Fruit fly (Drosophila melanogaster) whole organism, embryonic: ENCODE data around the gene Nprl3.

Experiments used
- Antp ChIP-seq: fragments of 200-800 bp; sonication (Bioruptor generic); optimal IDR thresholded peaks from 3 replicates; lab custom pipeline; 2016; ENCODE audit warnings: missing biosample characterization, missing genetic modification characterization
- Atf-2 ChIP-seq: fragments of 200-800 bp; sonication (Bioruptor generic); optimal IDR thresholded peaks from 2 replicates; lab custom pipeline; 2016; ENCODE audit warnings: missing biosample characterization, missing genetic modification characterization
- Bgb ChIP-seq: fragments of 200-800 bp; sonication (Bioruptor generic); IDR thresholded peaks from 2 replicates; pipeline ENCODE4 v1.3.6; 2022; ENCODE audit warnings: missing biosample characterization, missing genetic modification characterization; ENCODE audit not compliant: partially characterized antibody
- CG10366 ChIP-seq: fragments of 200-800 bp; sonication (Bioruptor generic); IDR thresholded peaks from 2 replicates; pipeline ENCODE4 v1.3.6; 2022; ENCODE audit warnings: missing biosample characterization, missing genetic modification characterization
- CG11696 ChIP-seq: fragments of 200-800 bp; sonication (Bioruptor generic); IDR thresholded peaks from 2 replicates; pipeline ENCODE4 v1.3.6; 2022; ENCODE audit warnings: missing biosample characterization, missing genetic modification characterization
- CG17612 ChIP-seq: fragments of 200-800 bp; sonication (Bioruptor generic); IDR thresholded peaks from 2 replicates; pipeline ENCODE4 v1.3.6; 2022; ENCODE audit warnings: missing biosample characterization, missing genetic modification characterization
- CG1792 ChIP-seq: fragments of 200-800 bp; sonication (Bioruptor generic); optimal IDR thresholded peaks from 2 replicates; lab custom pipeline; 2016; ENCODE audit warnings: missing biosample characterization, missing genetic modification characterization
- CG18599 ChIP-seq: fragments of 200-800 bp; sonication (Bioruptor generic); optimal IDR thresholded peaks from 3 replicates; lab custom pipeline; 2017; ENCODE audit warnings: missing biosample characterization, missing genetic modification characterization, mild to moderate bottlenecking, moderate library complexity, missing genetic modification reagents
- CG2202 ChIP-seq: fragments of 200-800 bp; sonication (Bioruptor generic); optimal IDR thresholded peaks from 2 replicates; lab custom pipeline; 2018; ENCODE audit warnings: missing biosample characterization, mild to moderate bottlenecking, missing genetic modification characterization
- CG2889 ChIP-seq: fragments of 200-800 bp; sonication (Bioruptor generic); IDR thresholded peaks from 3 replicates; pipeline ENCODE4 v1.3.6; 2022; ENCODE audit warnings: missing biosample characterization, missing genetic modification characterization
- CG31388 ChIP-seq: fragments of 200-800 bp; sonication (Bioruptor generic); optimal IDR thresholded peaks from 2 replicates; lab custom pipeline; 2016; ENCODE audit warnings: missing biosample characterization, missing genetic modification characterization
- CG33213 ChIP-seq: fragments of 200-800 bp; sonication (Bioruptor generic); optimal IDR thresholded peaks from 3 replicates; lab custom pipeline; 2016; ENCODE audit warnings: missing biosample characterization, missing genetic modification characterization
- CG34422 ChIP-seq: fragments of 200-800 bp; sonication (Bioruptor generic); IDR thresholded peaks from 3 replicates; pipeline ENCODE4 v1.3.6; 2022; ENCODE audit warnings: missing biosample characterization, missing genetic modification characterization
- CG4404 ChIP-seq: fragments of 200-800 bp; sonication (Bioruptor generic); IDR thresholded peaks from 2 replicates; pipeline ENCODE4 v1.3.6; 2022; ENCODE audit warnings: missing biosample characterization, missing genetic modification characterization
- CrebB ChIP-seq: fragments of 200-800 bp; sonication (Bioruptor generic); optimal IDR thresholded peaks from 3 replicates; lab custom pipeline; 2018; ENCODE audit warnings: missing biosample characterization, mild to moderate bottlenecking, missing genetic modification characterization
- Dad ChIP-seq: fragments of 200-800 bp; sonication (Bioruptor generic); optimal IDR thresholded peaks from 3 replicates; lab custom pipeline; 2016; ENCODE audit warnings: missing biosample characterization, missing genetic modification characterization
- Dbx ChIP-seq: fragments of 200-800 bp; sonication (Bioruptor generic); IDR thresholded peaks from 3 replicates; pipeline ENCODE4 v1.3.6; 2022; ENCODE audit warnings: missing biosample characterization, missing genetic modification characterization
- Dfd ChIP-seq, 2 experiments: fragments of >200 bp; optimal IDR thresholded peaks; 2 replicates each; lab custom pipeline; 2017; ENCODE audit warnings: missing biosample characterization in 2 of 2, missing genetic modification characterization in 2 of 2
- Dip3 ChIP-seq: fragments of 200-800 bp; sonication (Bioruptor generic); optimal IDR thresholded peaks from 3 replicates; lab custom pipeline; 2016; ENCODE audit warnings: missing biosample characterization, missing genetic modification characterization
- Fer1 ChIP-seq: fragments of 200-800 bp; sonication (Bioruptor generic); optimal IDR thresholded peaks from 2 replicates; lab custom pipeline; 2017; ENCODE audit warnings: missing biosample characterization, mild to moderate bottlenecking, missing genetic modification characterization
- HHEX ChIP-seq: fragments of 200-800 bp; sonication (Bioruptor generic); optimal IDR thresholded peaks from 3 replicates; lab custom pipeline; 2017; ENCODE audit warnings: missing biosample characterization, mild to moderate bottlenecking, missing genetic modification characterization, missing genetic modification reagents
- Hmx ChIP-seq: fragments of 200-800 bp; sonication (Bioruptor generic); optimal IDR thresholded peaks from 2 replicates; lab custom pipeline; 2016; ENCODE audit warnings: missing biosample characterization, missing genetic modification characterization
- Hr51 ChIP-seq, 2 experiments: fragments of 200-800 bp; sonication (Bioruptor generic); optimal IDR thresholded peaks; 2 replicates in 1 of 2; 3 replicates in 1 of 2; lab custom pipeline; 2016 to 2018; ENCODE audit warnings: missing biosample characterization in 2 of 2, missing genetic modification characterization in 2 of 2, mild to moderate bottlenecking in 1 of 2, moderate library complexity in 1 of 2
- Hr78 ChIP-seq, 2 experiments: fragments of 200-800 bp in 1 of 2; fragments of >200 bp in 1 of 2; sonication (Bioruptor generic) in 1 of 2; optimal IDR thresholded peaks; 2 replicates each; lab custom pipeline; 2017 to 2019; ENCODE audit warnings: missing biosample characterization in 2 of 2, missing genetic modification characterization in 2 of 2, mild to moderate bottlenecking in 1 of 2, moderate library complexity in 1 of 2
- Jarid2 ChIP-seq: fragments of 200-800 bp; sonication (Bioruptor generic); optimal IDR thresholded peaks from 3 replicates; lab custom pipeline; 2017; ENCODE audit warnings: mild to moderate bottlenecking, missing biosample characterization, missing genetic modification reagents, missing genetic modification characterization
- Med ChIP-seq: fragments of 200-800 bp; sonication (Bioruptor generic); peaks from one replicate; lab custom pipeline; 2016; ENCODE audit warnings: missing biosample characterization, missing genetic modification characterization, mild to moderate bottlenecking, inconsistent platforms, moderate library complexity
- Mes4 ChIP-seq: fragments of 200-800 bp; sonication (Bioruptor generic); optimal IDR thresholded peaks from 2 replicates; lab custom pipeline; 2016; ENCODE audit warnings: missing biosample characterization, missing genetic modification characterization
- Rfx ChIP-seq: fragments of 200-800 bp; sonication (Bioruptor generic); IDR thresholded peaks from 2 replicates; pipeline ENCODE4 v1.3.6; 2022; ENCODE audit warnings: missing biosample characterization, missing genetic modification characterization
- Sox102F ChIP-seq: fragments of 200-800 bp; sonication (Bioruptor generic); optimal IDR thresholded peaks from 2 replicates; lab custom pipeline; 2018; ENCODE audit warnings: missing biosample characterization, mild to moderate bottlenecking, missing genetic modification characterization, moderate library complexity
- Trl ChIP-seq, 3 experiments: fragments of >200 bp in 2 of 3; fragments of 200-800 bp in 1 of 3; sonication (Bioruptor generic) in 1 of 3; optimal IDR thresholded peaks; 2 replicates in 1 of 3; 3 replicates in 2 of 3; lab custom pipeline; 2016 to 2017; ENCODE audit warnings: missing biosample characterization in 1 of 3, missing genetic modification characterization in 1 of 3
- YL-1 ChIP-seq: fragments of 200-800 bp; sonication (Bioruptor generic); optimal IDR thresholded peaks from 3 replicates; lab custom pipeline; 2017; ENCODE audit warnings: missing biosample characterization, mild to moderate bottlenecking, missing genetic modification characterization
- ash1 ChIP-seq: fragments of 200-800 bp; sonication (Bioruptor generic); optimal IDR thresholded peaks from 2 replicates; lab custom pipeline; 2018; ENCODE audit warnings: missing biosample characterization, mild to moderate bottlenecking, missing genetic modification characterization
- bsh ChIP-seq, 2 experiments: fragments of 200-800 bp; sonication (Bioruptor generic); optimal IDR thresholded peaks; 2 replicates each; lab custom pipeline; 2017 to 2018; ENCODE audit warnings: mild to moderate bottlenecking in 2 of 2, missing biosample characterization in 2 of 2, missing genetic modification characterization in 2 of 2, moderate library complexity in 1 of 2
- crp ChIP-seq, 2 experiments: fragments of 200-800 bp; sonication (Bioruptor generic); optimal IDR thresholded peaks; 2 replicates in 1 of 2; 3 replicates in 1 of 2; lab custom pipeline; 2017; ENCODE audit warnings: missing biosample characterization in 2 of 2, missing genetic modification characterization in 2 of 2, mild to moderate bottlenecking in 1 of 2, moderate library complexity in 1 of 2
- dpn ChIP-seq, 2 experiments: fragments of 200-800 bp; sonication (Bioruptor generic); optimal IDR thresholded peaks; 3 replicates each; lab custom pipeline; 2016; ENCODE audit warnings: missing biosample characterization in 2 of 2, missing genetic modification characterization in 2 of 2
- ems ChIP-seq: fragments of 200-800 bp; sonication (Bioruptor generic); optimal IDR thresholded peaks from 3 replicates; lab custom pipeline; 2016; ENCODE audit warnings: missing biosample characterization, missing genetic modification characterization
- hbn ChIP-seq: fragments of 200-800 bp; sonication (Bioruptor generic); IDR thresholded peaks from 2 replicates; pipeline ENCODE4 v1.3.6; 2022; ENCODE audit warnings: missing biosample characterization, missing genetic modification characterization; ENCODE audit not compliant: partially characterized antibody
- kay ChIP-seq: fragments of 200-800 bp; sonication (Bioruptor generic); optimal IDR thresholded peaks from 2 replicates; lab custom pipeline; 2016; ENCODE audit warnings: missing biosample characterization, missing genetic modification characterization
- klu ChIP-seq: fragments of 200-800 bp; sonication (Bioruptor generic); IDR thresholded peaks from 2 replicates; pipeline ENCODE4 v1.3.6; 2022; ENCODE audit warnings: missing biosample characterization, missing genetic modification characterization
- nerfin-1 ChIP-seq: fragments of 200-800 bp; sonication (Bioruptor generic); optimal IDR thresholded peaks from 3 replicates; lab custom pipeline; 2019; ENCODE audit warnings: missing biosample characterization, mild to moderate bottlenecking, missing genetic modification characterization, moderate library complexity
- nom ChIP-seq: fragments of 200-800 bp; sonication (Bioruptor generic); optimal IDR thresholded peaks from 2 replicates; lab custom pipeline; 2017; ENCODE audit warnings: missing biosample characterization, missing genetic modification characterization, mild to moderate bottlenecking, moderate library complexity, missing genetic modification reagents
- prd ChIP-seq, 3 experiments: fragments of >200 bp in 2 of 3; fragments of 200-800 bp in 1 of 3; sonication (Bioruptor generic) in 1 of 3; optimal IDR thresholded peaks in 2 of 3; IDR thresholded peaks in 1 of 3; 2 replicates in 2 of 3; 3 replicates in 1 of 3; pipeline versions ENCODE4 v1.3.6 to Lab custom; 2017 to 2022; ENCODE audit warnings: missing biosample characterization in 1 of 3, missing genetic modification characterization in 1 of 3
- sd ChIP-seq: fragments of 200-800 bp; sonication (Bioruptor generic); optimal IDR thresholded peaks from 3 replicates; lab custom pipeline; 2018; ENCODE audit warnings: missing biosample characterization, mild to moderate bottlenecking, missing genetic modification characterization, moderate library complexity
- slbo ChIP-seq: fragments of 200-800 bp; sonication (Bioruptor generic); IDR thresholded peaks from 2 replicates; pipeline ENCODE4 v1.3.6; 2022; ENCODE audit warnings: missing biosample characterization, missing genetic modification characterization
- so ChIP-seq: fragments of 200-800 bp; sonication (Bioruptor generic); IDR thresholded peaks from 3 replicates; pipeline ENCODE4 v1.3.6; 2022; ENCODE audit warnings: missing biosample characterization, missing genetic modification characterization
- tin ChIP-seq: fragments of 200-800 bp; sonication (Bioruptor generic); optimal IDR thresholded peaks from 3 replicates; lab custom pipeline; 2016; ENCODE audit warnings: missing biosample characterization, missing genetic modification characterization
- zfh1 ChIP-seq: fragments of 200-800 bp; sonication (Bioruptor generic); IDR thresholded peaks from 3 replicates; pipeline ENCODE4 v1.3.6; 2022; ENCODE audit warnings: missing biosample characterization, missing genetic modification characterization

Nprl3 gene

DNA sequence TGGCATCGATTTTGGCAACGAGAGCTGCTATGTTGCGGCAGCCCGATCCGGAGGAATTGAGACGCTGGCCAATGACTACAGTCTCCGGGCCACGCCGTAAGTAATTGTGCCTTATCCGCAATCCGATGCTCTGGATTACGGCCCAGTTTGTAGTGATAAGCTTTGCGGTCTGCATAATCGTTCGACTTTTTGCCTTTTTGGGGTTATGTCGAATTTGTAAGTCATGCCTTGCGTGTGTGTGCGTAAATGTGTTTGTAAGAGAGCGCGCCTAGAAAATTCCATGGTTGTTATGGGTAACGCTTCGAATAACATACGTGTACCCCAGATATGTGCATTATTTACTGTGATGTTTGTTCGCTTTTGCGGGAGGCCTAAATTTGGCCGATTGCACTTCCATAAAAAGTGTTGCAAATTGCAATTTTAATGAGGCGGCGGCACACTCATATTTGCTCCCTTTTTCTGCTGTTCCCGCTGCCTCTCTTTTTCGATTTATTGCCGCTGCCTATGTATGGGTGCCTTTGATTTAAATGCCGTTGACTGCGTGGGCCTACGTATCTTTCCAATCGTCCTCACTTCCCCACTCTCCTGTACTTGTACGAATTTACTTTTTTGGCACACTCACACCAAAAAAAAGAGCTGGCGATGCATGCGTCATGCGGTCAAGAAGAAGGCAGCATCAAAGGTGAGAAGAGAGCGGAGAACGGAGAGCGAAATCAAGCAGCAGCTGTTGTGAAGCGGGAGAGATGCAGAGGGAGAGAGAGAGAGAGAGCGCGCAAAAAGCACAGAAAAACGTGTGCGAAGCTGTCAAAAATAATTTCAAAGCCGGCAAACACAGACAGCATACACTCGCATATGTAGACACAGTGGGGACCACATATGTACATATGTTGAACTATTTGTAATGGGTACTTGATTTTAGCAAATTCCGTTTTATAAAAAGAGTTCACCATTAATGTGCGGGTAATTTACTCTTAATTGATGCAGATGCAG is 36.3 kb upstream of the Nprl3 start (continued):
- TF ChIP-seq Hr78 (GFP tag; optimal IDR thresholded peaks at IDR 0.05; lab: Kevin White, UChicago) (no peak), Bgb (GFP tag; lab: Robert Waterston, UW) (no peak), Trl (optimal IDR thresholded peaks at IDR 0.05; lab: Kevin White, UChicago) (peak; percentile 96 to 99), Trl (GFP tag; optimal IDR thresholded peaks at IDR 0.05; lab: Kevin White, UChicago) (peak; percentile 20), Mes4 (GFP tag; lab: Kevin White, UChicago) (no peak), HHEX (no peak), CG18599 (GFP tag; lab: Kevin White, UChicago) (no peak), CG31388 (GFP tag; lab: Kevin White, UChicago) (no peak), CG2889 (GFP tag; lab: Robert Waterston, UW) (no peak), hbn (GFP tag; lab: Robert Waterston, UW) (peak; percentile 42), ash1 (GFP tag; lab: Kevin White, UChicago) (no peak), Hmx (GFP tag; lab: Kevin White, UChicago) (no peak), CG33213 (GFP tag; lab: Kevin White, UChicago) (no peak), Atf-2 (GFP tag; lab: Kevin White, UChicago) (no peak), Dfd (GFP tag; optimal IDR thresholded peaks at IDR 0.05; lab: Kevin White, UChicago) (no peak), dpn (GFP tag; optimal IDR thresholded peaks at IDR 0.05; lab: Kevin White, UChicago) (no peak), CrebB (tag; lab: Kevin White, UChicago) (no peak), nom (peak; percentile 10), slbo (GFP tag; lab: Robert Waterston, UW) (peak; percentile 6; the same call in 1 of the 2 replicates), CG2202 (tag; lab: Kevin White, UChicago) (no peak), Dip3 (GFP tag; lab: Kevin White, UChicago) (no peak), Antp (GFP tag; lab: Kevin White, UChicago) (no peak), Jarid2 (GFP tag; lab: Kevin White, UChicago) (no peak), klu (GFP tag; lab: Robert Waterston, UW) (no peak), Rfx (peak; percentile 51), Med (GFP tag; lab: Kevin White, UChicago) (peak; percentile 86), crp (GFP tag; optimal IDR thresholded peaks at IDR 0.05; lab: Kevin White, UChicago) (peak in 1 of 2 experiments; percentile 63), Fer1 (no peak), CG10366 (GFP tag; lab: Robert Waterston, UW) (no peak), tin (GFP tag; lab: Kevin White, UChicago) (no peak), CG4404 (GFP tag; lab: Robert Waterston, UW) (no peak), zfh1 (GFP tag; lab: Robert Waterston, UW) (no peak), YL-1 (GFP tag; lab: Kevin White, UChicago) (peak; percentile 43), Dbx (GFP tag; lab: Robert Waterston, UW) (peak; percentile 55; the same call in 2 of the 3 replicates), prd (optimal IDR thresholded peaks at IDR 0.05; lab: Kevin White, UChicago) (no peak), prd (GFP tag; IDR thresholded peaks at IDR 0.05; lab: Robert Waterston, UW) (0 out of 3 replicates have a peak, but pooled peaks have one; percentile 6), so (no peak), nerfin-1 (tag; lab: Kevin White, UChicago) (peak; percentile 37), Sox102F (GFP tag; lab: Kevin White, UChicago) (no peak), bsh (GFP tag; optimal IDR thresholded peaks at IDR 0.05; lab: Kevin White, UChicago) (no peak), kay (GFP tag; lab: Kevin White, UChicago) (peak; percentile 35), sd (tag; lab: Kevin White, UChicago) (peak; percentile 13), CG17612 (GFP tag; lab: Robert Waterston, UW) (no peak), Hr51 (GFP tag; optimal IDR thresholded peaks at IDR 0.05; lab: Kevin White, UChicago) (no peak), CG1792 (GFP tag; lab: Kevin White, UChicago) (no peak), Dad (no peak), CG11696 (GFP tag; lab: Robert Waterston, UW) (no peak), ems (GFP tag; lab: Kevin White, UChicago) (no peak), CG34422 (GFP tag; lab: Robert Waterston, UW) (peak; percentile 94; the same call in 2 of the 3 replicates)
